Worm (Caenorhabditis elegans) whole organism, young adult: ENCODE results near the gene C08E3.1.

Experiments
- B0035.1 ChIP-seq: sonication (generic microtip); optimal IDR thresholded peaks from 2 replicates; lab custom pipeline; 2016; ENCODE audit warnings: missing genetic modification characterization, mild to moderate bottlenecking, missing compliant biosample characterization, missing genotype, missing genetic modification reagents
- B0261.1 ChIP-seq: sonication (generic microtip); optimal IDR thresholded peaks from 2 replicates; lab custom pipeline; 2016; ENCODE audit warnings: mild to moderate bottlenecking, missing genetic modification characterization, moderate library complexity, missing compliant biosample characterization
- D2030.7 ChIP-seq: fragments of 200-800 bp; sonication (Bioruptor generic); IDR thresholded peaks from 2 replicates; pipeline ENCODE4 v1.3.6; 2022; ENCODE audit warnings: missing genetic modification reagents, missing genetic modification characterization, missing compliant biosample characterization
- F37B4.10 ChIP-seq: fragments of 200-800 bp; sonication (Bioruptor generic); IDR thresholded peaks from 2 replicates; pipeline ENCODE4 v1.3.6; 2022; ENCODE audit warnings: missing genetic modification characterization, missing compliant biosample characterization
- F49E8.2 ChIP-seq: sonication (generic microtip); optimal IDR thresholded peaks from 3 replicates; lab custom pipeline; 2017; ENCODE audit warnings: missing genetic modification characterization, mild to moderate bottlenecking, missing compliant biosample characterization, antibody characterized with exemption, moderate library complexity; ENCODE audit not compliant: insufficient read depth
- F57A8.1 ChIP-seq: fragments of 200-800 bp; sonication (Bioruptor generic); optimal IDR thresholded peaks from 2 replicates; lab custom pipeline; 2018; ENCODE audit warnings: mild to moderate bottlenecking, missing genetic modification characterization, moderate library complexity, missing compliant biosample characterization
- K11D2.4 ChIP-seq: fragments of 200-800 bp; sonication (Bioruptor generic); IDR thresholded peaks from 2 replicates; pipeline ENCODE4 v1.3.6; 2022; ENCODE audit warnings: missing genetic modification reagents, missing genetic modification characterization, missing compliant biosample characterization
- K12H6.12 ChIP-seq: fragments of 200-800 bp; sonication (Bioruptor generic); optimal IDR thresholded peaks from 2 replicates; lab custom pipeline; 2018; ENCODE audit warnings: mild to moderate bottlenecking, missing genetic modification characterization, missing compliant biosample characterization
- Y56A3A.18 ChIP-seq: fragments of 200-800 bp; sonication (Bioruptor generic); IDR thresholded peaks from 2 replicates; pipeline ENCODE4 v1.3.6; 2022; ENCODE audit warnings: missing genetic modification reagents, missing genetic modification characterization, missing compliant biosample characterization
- Y67H2A.10 ChIP-seq: fragments of 200-800 bp; sonication (Bioruptor generic); conservative IDR thresholded peaks from 2 replicates; pipeline ENCODE4 v1.3.6; 2022; ENCODE audit warnings: missing genetic modification reagents, missing genetic modification characterization, missing compliant biosample characterization
- Y95B8A.8 ChIP-seq: fragments of 200-800 bp; sonication (Bioruptor generic); IDR thresholded peaks from 2 replicates; pipeline ENCODE4 v1.3.6; 2022; ENCODE audit warnings: missing genetic modification reagents, missing genetic modification characterization, missing compliant biosample characterization
- attf-3 ChIP-seq: fragments of 200-800 bp; sonication (Bioruptor generic); conservative IDR thresholded peaks from 2 replicates; pipeline ENCODE4 v1.3.6; 2022; ENCODE audit warnings: missing genetic modification reagents, missing genetic modification characterization, missing compliant biosample characterization
- bed-1 ChIP-seq: fragments of 200-800 bp; sonication (Bioruptor generic); IDR thresholded peaks from 2 replicates; pipeline ENCODE4 v1.3.6; 2022; ENCODE audit warnings: missing genetic modification reagents, missing genetic modification characterization, missing compliant biosample characterization
- bed-2 ChIP-seq: fragments of 200-800 bp; sonication (Bioruptor generic); IDR thresholded peaks from 2 replicates; pipeline ENCODE4 v1.3.6; 2022; ENCODE audit warnings: missing genetic modification reagents, missing genetic modification characterization, missing compliant biosample characterization
- ccch-3 ChIP-seq: fragments of 200-800 bp; sonication (Bioruptor generic); optimal IDR thresholded peaks from 2 replicates; lab custom pipeline; 2018; ENCODE audit warnings: mild to moderate bottlenecking, missing genetic modification characterization, missing compliant biosample characterization
- cebp-1 ChIP-seq, 2 experiments: fragments of 200-800 bp in 1 of 2; sonication (Bioruptor generic) in 1 of 2; sonication (generic microtip) in 1 of 2; IDR thresholded peaks in 1 of 2; optimal IDR thresholded peaks in 1 of 2; 2 replicates each; pipeline versions ENCODE4 v1.3.6 to Lab custom; 2017 to 2022; ENCODE audit warnings: missing compliant biosample characterization in 2 of 2, missing genetic modification characterization in 2 of 2, mild to moderate bottlenecking in 1 of 2, missing genetic modification reagents in 1 of 2, moderate library complexity in 1 of 2
- ceh-100 ChIP-seq: fragments of 200-800 bp; sonication (Bioruptor generic); IDR thresholded peaks from 2 replicates; pipeline ENCODE4 v1.3.6; 2022; ENCODE audit warnings: missing genetic modification reagents, missing genetic modification characterization, missing compliant biosample characterization
- dox-1 ChIP-seq: fragments of 200-800 bp; sonication (Bioruptor generic); IDR thresholded peaks from 2 replicates; pipeline ENCODE4 v1.3.6; 2022; ENCODE audit warnings: missing genetic modification reagents, missing genetic modification characterization, missing compliant biosample characterization
- dpff-1 ChIP-seq: sonication (generic microtip); optimal IDR thresholded peaks from 2 replicates; lab custom pipeline; 2017; ENCODE audit warnings: mild to moderate bottlenecking, missing genetic modification characterization, missing compliant biosample characterization
- efl-1 ChIP-seq: fragments of 150-350 bp; optimal IDR thresholded peaks from 2 replicates; lab custom pipeline; 2014; ENCODE audit warnings: missing biosample characterization, missing genetic modification reagents, missing genetic modification characterization
- ets-4 ChIP-seq: fragments of 200-800 bp; sonication (Bioruptor generic); optimal IDR thresholded peaks from 2 replicates; lab custom pipeline; 2018; ENCODE audit warnings: mild to moderate bottlenecking, missing genetic modification characterization, missing compliant biosample characterization
- hmg-20 ChIP-seq: fragments of 200-800 bp; sonication (Bioruptor generic); IDR thresholded peaks from 2 replicates; pipeline ENCODE4 v1.3.6; 2022; ENCODE audit warnings: missing genetic modification reagents, missing genetic modification characterization, missing compliant biosample characterization
- lag-1 ChIP-seq: fragments of 200-800 bp; sonication (Bioruptor generic); IDR thresholded peaks from 2 replicates; pipeline ENCODE4 v1.3.6; 2022; ENCODE audit warnings: missing genetic modification reagents, missing genetic modification characterization, missing compliant biosample characterization
- lin-26 ChIP-seq: fragments of 200-800 bp; sonication (Bioruptor generic); IDR thresholded peaks from 2 replicates; pipeline ENCODE4 v1.3.6; 2022; ENCODE audit warnings: missing genetic modification reagents, missing genetic modification characterization, missing compliant biosample characterization
- lir-1 ChIP-seq: fragments of 200-800 bp; sonication (Bioruptor generic); conservative IDR thresholded peaks from 2 replicates; pipeline ENCODE4 v1.3.6; 2022; ENCODE audit warnings: missing genetic modification reagents, missing genetic modification characterization, missing compliant biosample characterization
- lsy-27 ChIP-seq: sonication (generic microtip); optimal IDR thresholded peaks from 2 replicates; lab custom pipeline; 2017; ENCODE audit warnings: missing genetic modification characterization, mild to moderate bottlenecking, missing compliant biosample characterization, antibody characterized with exemption, missing genotype, borderline replicate concordance; ENCODE audit not compliant: insufficient read depth
- mcd-1 ChIP-seq: fragments of 200-800 bp; sonication (Bioruptor generic); IDR thresholded peaks from 2 replicates; pipeline ENCODE4 v1.3.6; 2022; ENCODE audit warnings: missing genetic modification reagents, missing genetic modification characterization, missing compliant biosample characterization
- mel-28 ChIP-seq: sonication (generic microtip); optimal IDR thresholded peaks from 2 replicates; lab custom pipeline; 2016; ENCODE audit warnings: borderline replicate concordance, mild to moderate bottlenecking, missing genetic modification characterization, missing compliant biosample characterization
- nhr-80 ChIP-seq: sonication (generic microtip); optimal IDR thresholded peaks from 2 replicates; lab custom pipeline; 2016; ENCODE audit warnings: missing genetic modification characterization, missing compliant biosample characterization
- rcor-1 ChIP-seq: fragments of 200-800 bp; sonication (Bioruptor generic); IDR thresholded peaks from 2 replicates; pipeline ENCODE4 v1.3.6; 2022; ENCODE audit warnings: missing genetic modification reagents, missing genetic modification characterization, missing compliant biosample characterization
- rpc-1 ChIP-seq, 2 experiments: fragments of 150-350 bp in 1 of 2; sonication (generic microtip) in 1 of 2; optimal IDR thresholded peaks; 2 replicates each; lab custom pipeline; 2014 to 2018; ENCODE audit warnings: missing biosample characterization in 1 of 2, missing genetic modification characterization in 1 of 2, missing genetic modification reagents in 1 of 2, missing genotype in 1 of 2
- somi-1 ChIP-seq: fragments of 200-800 bp; sonication (Bioruptor generic); optimal IDR thresholded peaks from 2 replicates; lab custom pipeline; 2018; ENCODE audit warnings: mild to moderate bottlenecking, missing genetic modification characterization, missing compliant biosample characterization
- sptf-2 ChIP-seq: fragments of 200-800 bp; sonication (Bioruptor generic); optimal IDR thresholded peaks from 2 replicates; lab custom pipeline; 2018; ENCODE audit warnings: mild to moderate bottlenecking, missing genetic modification characterization, missing compliant biosample characterization
- tbp1 ChIP-seq: fragments of 200-800 bp; sonication (Bioruptor generic); optimal IDR thresholded peaks from 2 replicates; lab custom pipeline; 2018; ENCODE audit warnings: mild to moderate bottlenecking, missing genetic modification characterization, missing compliant biosample characterization
- ztf-25 ChIP-seq: fragments of 200-800 bp; sonication (Bioruptor generic); IDR thresholded peaks from 2 replicates; pipeline ENCODE4 v1.3.6; 2022; ENCODE audit warnings: missing genetic modification reagents, missing genetic modification characterization, missing compliant biosample characterization
- ztf-3 ChIP-seq: fragments of 200-800 bp; sonication (Bioruptor generic); optimal IDR thresholded peaks from 2 replicates; lab custom pipeline; 2018; ENCODE audit warnings: mild to moderate bottlenecking, missing genetic modification characterization, missing compliant biosample characterization

Gene C08E3.1

ce11 chrII:1595137-1595536, 38.5 kb upstream of the C08E3.1 start, which contains the start of gene clec-20:
clec-20 (minus strand) TSS chrII:1595237.
- no peak for TF ChIP-seq D2030.7
- no peak for TF ChIP-seq lin-26 (GFP tag; lab: Robert Waterston, UW)
- no peak for TF ChIP-seq mel-28
- no peak for TF ChIP-seq ztf-3 (GFP tag; lab: Kevin White, UChicago)
- TF ChIP-seq rpc-1 (optimal IDR thresholded peaks at IDR 0.05; lab: Kevin White, UChicago) = no peak
- TF ChIP-seq rpc-1 (tag; optimal IDR thresholded peaks at IDR 0.05; lab: Kevin White, UChicago) = no peak
- TF ChIP-seq somi-1 (GFP tag; lab: Kevin White, UChicago) = no peak
- TF ChIP-seq B0035.1 (tag; lab: Kevin White, UChicago) = no peak
- no peak for TF ChIP-seq bed-1 (GFP tag; lab: Robert Waterston, UW)
- no peak for TF ChIP-seq Y67H2A.10 (GFP tag; lab: Robert Waterston, UW)
- no peak for TF ChIP-seq cebp-1 (GFP tag; IDR thresholded peaks at IDR 0.05; lab: Robert Waterston, UW)
- no peak for TF ChIP-seq cebp-1 (tag; optimal IDR thresholded peaks at IDR 0.05; lab: Kevin White, UChicago)
- no peak for TF ChIP-seq K12H6.12 (tag; lab: Kevin White, UChicago)
- no peak for TF ChIP-seq efl-1
- TF ChIP-seq dpff-1 (tag; lab: Kevin White, UChicago) = no peak

ce11 chrII:1597101-1598088, 36.2 kb upstream of the C08E3.1 start, which contains the start of gene bath-46:
bath-46 (plus strand) TSS chrII:1597906.
- TF ChIP-seq rcor-1 (0 out of 2 replicates have a peak, but pooled peaks have one; percentile 8), B0261.1 (tag; lab: Kevin White, UChicago) (peak; percentile 59), F49E8.2 (no peak), ccch-3 (GFP tag; lab: Kevin White, UChicago) (no peak), ztf-25 (0 out of 2 replicates have a peak, but pooled peaks have one; percentile 69), dox-1 (0 out of 2 replicates have a peak, but pooled peaks have one; percentile 24), nhr-80 (tag; lab: Kevin White, UChicago) (peak; percentile 38), Y95B8A.8 (GFP tag; lab: Robert Waterston, UW) (0 out of 2 replicates have a peak, but pooled peaks have one; percentile 46), lin-26 (GFP tag; lab: Robert Waterston, UW) (peak; percentile 77), tbp1 (GFP tag; lab: Kevin White, UChicago) (peak; percentile 84), rpc-1 (optimal IDR thresholded peaks at IDR 0.05; lab: Kevin White, UChicago) (peak; percentile 11), rpc-1 (tag; optimal IDR thresholded peaks at IDR 0.05; lab: Kevin White, UChicago) (peak; percentile 61), mcd-1 (GFP tag; lab: Robert Waterston, UW) (no peak), hmg-20 (no peak)
- TF ChIP-seq, all 124 proteins: peak for 9

DNA sequence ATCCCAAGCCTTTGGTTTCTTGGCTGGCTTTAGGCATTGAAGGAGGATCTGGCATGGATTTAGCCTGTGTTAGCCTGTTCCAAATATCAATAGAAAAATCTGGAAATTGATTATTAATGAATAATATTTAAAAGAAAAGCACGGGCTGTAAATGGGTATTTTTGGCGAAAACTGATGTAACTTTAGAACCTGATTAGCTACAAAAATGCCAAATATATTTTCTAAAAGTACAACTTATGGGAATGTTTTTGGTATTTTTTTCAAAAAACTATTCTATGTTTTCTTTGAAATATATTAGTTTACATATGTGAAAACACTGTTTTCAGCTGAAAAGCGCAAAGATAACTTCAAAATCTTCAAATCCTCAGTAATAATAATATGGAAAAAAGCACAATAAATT, 32.9 kb upstream of the C08E3.1 start, which contains the start of gene bath-26:
bath-26 (minus strand) TSS at position 101 of the 400 bp plus-strand sequence.
- TF ChIP-seq ets-4 (no peak), lag-1 (no peak), F57A8.1 (no peak), ceh-100 (no peak), Y56A3A.18 (GFP tag; lab: Robert Waterston, UW) (no peak), lsy-27 (tag; lab: Kevin White, UChicago) (no peak), hmg-20 (no peak), F37B4.10 (GFP tag; lab: Robert Waterston, UW) (no peak), Y67H2A.10 (GFP tag; lab: Robert Waterston, UW) (no peak), lir-1 (GFP tag; lab: Robert Waterston, UW) (no peak), K11D2.4 (GFP tag; lab: Robert Waterston, UW) (no peak), bed-2 (GFP tag; lab: Robert Waterston, UW) (no peak), attf-3 (no peak), sptf-2 (no peak)
- TF ChIP-seq, all 124 proteins: peak for 0
